Fruit fly (Drosophila melanogaster): ENCODE results near the gene CG42714.

The CG42714 gene

DNA sequence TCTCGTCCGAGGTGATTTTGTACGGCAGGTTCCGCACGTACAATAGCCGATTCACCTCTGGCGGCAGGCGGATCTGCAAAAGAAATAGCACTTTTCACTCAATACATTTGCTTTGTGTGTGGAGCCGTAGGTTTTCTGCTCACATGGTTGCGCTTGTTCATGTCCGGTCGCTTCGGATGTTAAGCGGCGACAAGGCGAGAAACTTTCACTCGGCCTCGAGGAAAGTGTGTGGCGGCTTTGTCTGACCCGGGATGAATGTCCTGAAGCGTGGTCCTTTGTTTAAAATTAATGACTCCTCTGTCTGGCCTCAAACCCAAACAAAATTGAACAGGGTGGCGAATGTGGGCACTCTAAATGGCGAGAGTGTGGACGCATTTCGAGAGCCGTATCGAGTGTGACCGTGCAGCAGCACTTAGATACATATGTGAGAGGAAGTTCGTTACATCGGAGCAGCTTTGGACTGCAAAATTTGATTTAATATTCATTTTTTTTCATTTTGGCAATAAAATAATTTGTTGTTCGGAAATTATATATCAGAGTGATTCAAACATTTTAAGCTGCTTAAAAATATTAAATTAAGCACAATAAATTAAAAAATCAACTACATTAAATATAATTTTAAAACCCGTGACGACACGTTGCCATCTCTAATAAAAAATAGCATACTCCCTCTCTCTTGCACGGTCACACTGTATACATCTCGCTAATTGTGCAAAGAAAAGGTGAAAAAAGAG, 40.9 kb downstream of the CG42714 start, which contains the start of the genes Sf3b6 and Tnpo (continued):
- TF ChIP-seq CG18262 (tag; optimal IDR thresholded peaks at IDR 0.05) = peak; percentile 87
- TF ChIP-seq CG1832 (GFP tag; optimal IDR thresholded peaks at IDR 0.05) = no peak
- TF ChIP-seq knrl (GFP tag; IDR thresholded peaks at IDR 0.05; ENCODE audit: partially characterized antibody) = peak; percentile 76
- TF ChIP-seq CG12236 (GFP tag; optimal IDR thresholded peaks at IDR 0.05) = peak; percentile 33
- TF ChIP-seq tll (GFP tag; optimal IDR thresholded peaks at IDR 0.05) = peak; percentile 43 to 78
- peak; percentile 90 for TF ChIP-seq CG13424 (tag; optimal IDR thresholded peaks at IDR 0.05)
- TF ChIP-seq Opbp (GFP tag; IDR thresholded peaks at IDR 0.05; ENCODE audit: partially characterized antibody) = no peak
- no peak for TF ChIP-seq CG13894 (tag; optimal IDR thresholded peaks at IDR 0.05)
- peak; percentile 87 for TF ChIP-seq CG9817 (tag; optimal IDR thresholded peaks at IDR 0.05)
- no peak for TF ChIP-seq CG16779 (GFP tag; IDR thresholded peaks at IDR 0.05)
- peak; percentile 65 for TF ChIP-seq scrt (GFP tag; optimal IDR thresholded peaks at IDR 0.05)
- peak; percentile 85 for TF ChIP-seq ken (GFP tag; IDR thresholded peaks at IDR 0.05)
- peak; percentile 85 for TF ChIP-seq lmd (GFP tag; IDR thresholded peaks at IDR 0.05)
- no peak for TF ChIP-seq zf30C (GFP tag; optimal IDR thresholded peaks at IDR 0.05)
- no peak for TF ChIP-seq CG7839 (tag; optimal IDR thresholded peaks at IDR 0.05)
- TF ChIP-seq CG9215 (GFP tag; IDR thresholded peaks at IDR 0.05) = peak; percentile 88
- peak; percentile 92 for TF ChIP-seq slbo (GFP tag; IDR thresholded peaks at IDR 0.05)
- peak; percentile 73 for TF ChIP-seq croc (GFP tag; conservative IDR thresholded peaks at IDR 0.05)
- TF ChIP-seq lola (GFP tag; optimal IDR thresholded peaks at IDR 0.05) = peak in 1 of 3 experiments; percentile 91
- peak; percentile 88 for TF ChIP-seq CG2712 (tag; optimal IDR thresholded peaks at IDR 0.05)
- TF ChIP-seq Xrp1 (GFP tag; IDR thresholded peaks at IDR 0.05) = peak; percentile 82
- peak; percentile 49; the same call in 1 of the 2 replicates for TF ChIP-seq dan (GFP tag; IDR thresholded peaks at IDR 0.05)
- peak; percentile 70 for TF ChIP-seq Fer1 (GFP tag; optimal IDR thresholded peaks at IDR 0.05)
- peak; percentile 2 for TF ChIP-seq Hand (GFP tag; optimal IDR thresholded peaks at IDR 0.05)
- peak; percentile 85 for TF ChIP-seq CG34422 (GFP tag; IDR thresholded peaks at IDR 0.05)
- no peak for TF ChIP-seq fd64A (GFP tag; optimal IDR thresholded peaks at IDR 0.05)
- TF ChIP-seq CG13624 (GFP tag; optimal IDR thresholded peaks at IDR 0.05) = peak; percentile 51
- TF ChIP-seq Kr (GFP tag; optimal IDR thresholded peaks at IDR 0.05) = no peak
- peak; percentile 55 for TF ChIP-seq Atf-2 (GFP tag; optimal IDR thresholded peaks at IDR 0.05)
- peak; percentile 65 for TF ChIP-seq CG34376 (GFP tag; optimal IDR thresholded peaks at IDR 0.05)
- TF ChIP-seq gt (GFP tag; IDR thresholded peaks at IDR 0.05) = peak; percentile 27; the same call in 1 of the 2 replicates
- TF ChIP-seq sim (GFP tag; IDR thresholded peaks at IDR 0.05) = peak; percentile 38; the same call in 1 of the 2 replicates
- TF ChIP-seq ato (GFP tag; IDR thresholded peaks at IDR 0.05; ENCODE audit: partially characterized antibody) = no peak
- no peak for TF ChIP-seq kni (GFP tag; optimal IDR thresholded peaks at IDR 0.05)
- no peak for TF ChIP-seq CG10321 (GFP tag; IDR thresholded peaks at IDR 0.05)
- peak; percentile 70 for TF ChIP-seq HHEX (GFP tag; optimal IDR thresholded peaks at IDR 0.05)
- TF ChIP-seq MESR4 (GFP tag; optimal IDR thresholded peaks at IDR 0.05) = peak; percentile 53
- TF ChIP-seq gfzf (GFP tag; optimal IDR thresholded peaks at IDR 0.05) = peak; percentile 79
- peak; percentile 47 for TF ChIP-seq CG17802 (tag; optimal IDR thresholded peaks at IDR 0.05)
- peak; percentile 80 for TF ChIP-seq CG7372 (GFP tag; IDR thresholded peaks at IDR 0.05)
- no peak for TF ChIP-seq Tbp (GFP tag; optimal IDR thresholded peaks at IDR 0.05)
- TF ChIP-seq Dad (GFP tag; optimal IDR thresholded peaks at IDR 0.05) = peak; percentile 12
- peak; percentile 63 for TF ChIP-seq Mes4 (GFP tag; optimal IDR thresholded peaks at IDR 0.05)
- TF ChIP-seq CG2116 (GFP tag; optimal IDR thresholded peaks at IDR 0.05) = peak; percentile 69
- TF ChIP-seq az2 (GFP tag; optimal IDR thresholded peaks at IDR 0.05) = peak; percentile 85
- TF ChIP-seq CG12155 (GFP tag; optimal IDR thresholded peaks at IDR 0.05) = peak; percentile 91
- peak; percentile 86 for TF ChIP-seq dmrt11E (tag; optimal IDR thresholded peaks at IDR 0.05)
- no peak for TF ChIP-seq Fer3 (tag; optimal IDR thresholded peaks at IDR 0.05)
